Fruit fly (Drosophila melanogaster) whole organism, prepupa: Measurements from ENCODE around the gene bond.
A peak's percentile ranks its signal among the peaks of the same experiment; 100 is the strongest.

Experiments
- Blimp-1 ChIP-seq: fragments of 200-800 bp; sonication (Bioruptor generic); optimal IDR thresholded peaks from 3 replicates; lab custom pipeline; 2017; ENCODE audit warnings: missing biosample characterization, missing genetic modification characterization, mild to moderate bottlenecking, moderate library complexity, missing genetic modification reagents
- CG10631 ChIP-seq: fragments of 200-800 bp; sonication (Bioruptor generic); optimal IDR thresholded peaks from 2 replicates; lab custom pipeline; 2016; ENCODE audit warnings: missing biosample characterization, missing genetic modification characterization
- CG10669 ChIP-seq: fragments of 200-800 bp; sonication (Bioruptor generic); optimal IDR thresholded peaks from 3 replicates; lab custom pipeline; 2018; ENCODE audit warnings: missing biosample characterization, mild to moderate bottlenecking, missing genetic modification characterization, moderate library complexity
- CG11294 ChIP-seq: fragments of 200-800 bp; sonication (Bioruptor generic); IDR thresholded peaks from 2 replicates; pipeline ENCODE4 v1.3.6; 2022; ENCODE audit warnings: missing biosample characterization, missing genetic modification characterization
- CG11902 ChIP-seq: fragments of 200-800 bp; sonication (Bioruptor generic); optimal IDR thresholded peaks from 3 replicates; lab custom pipeline; 2016; ENCODE audit warnings: missing biosample characterization, missing genetic modification characterization
- CG16779 ChIP-seq: fragments of 200-800 bp; sonication (Bioruptor generic); optimal IDR thresholded peaks from 3 replicates; lab custom pipeline; 2017; ENCODE audit warnings: missing biosample characterization, mild to moderate bottlenecking, missing genetic modification characterization
- CG3032 ChIP-seq: fragments of 200-800 bp; optimal IDR thresholded peaks from 2 replicates; lab custom pipeline; 2019; ENCODE audit warnings: missing biosample characterization, mild to moderate bottlenecking, missing genetic modification characterization, moderate library complexity
- CG32006 ChIP-seq: fragments of 200-800 bp; sonication (Bioruptor generic); optimal IDR thresholded peaks from 3 replicates; lab custom pipeline; 2017; ENCODE audit warnings: missing biosample characterization, mild to moderate bottlenecking, missing genetic modification characterization
- CG34406 ChIP-seq: fragments of 200-800 bp; sonication (Bioruptor generic); optimal IDR thresholded peaks from 3 replicates; lab custom pipeline; 2016; ENCODE audit warnings: missing biosample characterization, missing genetic modification characterization
- CG3919 ChIP-seq: fragments of 200-800 bp; sonication (Bioruptor generic); optimal IDR thresholded peaks from 3 replicates; lab custom pipeline; 2016; ENCODE audit warnings: missing biosample characterization, missing genetic modification characterization
- CG4318 ChIP-seq: fragments of 200-800 bp; sonication (Bioruptor generic); optimal IDR thresholded peaks from 3 replicates; lab custom pipeline; 2017; ENCODE audit warnings: missing biosample characterization, mild to moderate bottlenecking, missing genetic modification characterization
- CG6163 ChIP-seq: fragments of 200-800 bp; sonication (Bioruptor generic); IDR thresholded peaks from 3 replicates; pipeline ENCODE4 v1.3.6; 2022; ENCODE audit warnings: missing biosample characterization, missing genetic modification characterization
- CG6276 ChIP-seq: fragments of 200-800 bp; sonication (Bioruptor generic); optimal IDR thresholded peaks from 2 replicates; lab custom pipeline; 2017; ENCODE audit warnings: missing biosample characterization, mild to moderate bottlenecking, missing genetic modification characterization
- CG6792 ChIP-seq: fragments of 200-800 bp; sonication (Bioruptor generic); optimal IDR thresholded peaks from 3 replicates; lab custom pipeline; 2016; ENCODE audit warnings: missing biosample characterization, missing genetic modification characterization
- CG6854 ChIP-seq: fragments of 200-800 bp; sonication (Bioruptor generic); optimal IDR thresholded peaks from 2 replicates; lab custom pipeline; 2017; ENCODE audit warnings: missing biosample characterization, mild to moderate bottlenecking, missing genetic modification characterization
- CG8119 ChIP-seq: fragments of 200-800 bp; sonication (Bioruptor generic); IDR thresholded peaks from 3 replicates; pipeline ENCODE4 v1.3.6; 2022; ENCODE audit warnings: missing biosample characterization, missing genetic modification characterization
- CG8632 ChIP-seq: fragments of 200-800 bp; sonication (Bioruptor generic); optimal IDR thresholded peaks from 3 replicates; lab custom pipeline; 2016; ENCODE audit warnings: missing biosample characterization, missing genetic modification characterization
- CG9139 ChIP-seq: fragments of 200-800 bp; sonication (Bioruptor generic); optimal IDR thresholded peaks from 3 replicates; lab custom pipeline; 2017; ENCODE audit warnings: missing biosample characterization, mild to moderate bottlenecking, missing genetic modification characterization
- Eip75B ChIP-seq: fragments of 200-800 bp; sonication (Bioruptor generic); optimal IDR thresholded peaks from 3 replicates; lab custom pipeline; 2016; ENCODE audit warnings: missing biosample characterization, missing genetic modification characterization
- Eip78C ChIP-seq: fragments of 200-800 bp; sonication (Bioruptor generic); peaks from one replicate; lab custom pipeline; 2016; ENCODE audit warnings: missing biosample characterization, missing genetic modification characterization
- Eip93F ChIP-seq: fragments of 200-800 bp; sonication (Bioruptor generic); optimal IDR thresholded peaks from 2 replicates; lab custom pipeline; 2016; ENCODE audit warnings: missing biosample characterization, mild to moderate bottlenecking, missing genetic modification characterization
- Ets21C ChIP-seq: fragments of 200-800 bp; sonication (Bioruptor generic); optimal IDR thresholded peaks from 3 replicates; lab custom pipeline; 2016; ENCODE audit warnings: missing biosample characterization, missing genetic modification characterization
- Ets96B ChIP-seq: fragments of 200-800 bp; optimal IDR thresholded peaks from 2 replicates; lab custom pipeline; 2019; ENCODE audit warnings: missing biosample characterization, mild to moderate bottlenecking, missing genetic modification characterization, moderate library complexity
- Gug ChIP-seq: fragments of 200-800 bp; sonication (Bioruptor generic); IDR thresholded peaks from 2 replicates; pipeline ENCODE4 v1.3.6; 2022; ENCODE audit warnings: missing biosample characterization, missing genetic modification characterization
- Hr38 ChIP-seq: sonication (Bioruptor generic); optimal IDR thresholded peaks from 2 replicates; lab custom pipeline; 2016; ENCODE audit warnings: missing biosample characterization, missing genetic modification characterization
- Hr39 ChIP-seq: fragments of 200-800 bp; sonication (Bioruptor generic); optimal IDR thresholded peaks from 2 replicates; lab custom pipeline; 2016; ENCODE audit warnings: missing biosample characterization, missing genetic modification characterization
- Hr4 ChIP-seq: fragments of 200-800 bp; sonication (Bioruptor generic); optimal IDR thresholded peaks from 3 replicates; lab custom pipeline; 2016; ENCODE audit warnings: missing biosample characterization, missing genetic modification characterization
- Lpt ChIP-seq: fragments of 200-800 bp; sonication (Bioruptor generic); optimal IDR thresholded peaks from 3 replicates; lab custom pipeline; 2016; ENCODE audit warnings: missing biosample characterization, missing genetic modification characterization
- Met ChIP-seq: fragments of 200-800 bp; sonication (Bioruptor generic); optimal IDR thresholded peaks from 3 replicates; lab custom pipeline; 2016; ENCODE audit warnings: missing biosample characterization, missing genetic modification characterization
- Smox ChIP-seq: fragments of 200-800 bp; sonication (Bioruptor generic); optimal IDR thresholded peaks from 3 replicates; lab custom pipeline; 2016; ENCODE audit warnings: missing biosample characterization, missing genetic modification characterization
- Sox102F ChIP-seq: fragments of 200-800 bp; sonication (Bioruptor generic); optimal IDR thresholded peaks from 2 replicates; lab custom pipeline; 2016; ENCODE audit warnings: missing biosample characterization, mild to moderate bottlenecking, missing genetic modification characterization
- Sox14 ChIP-seq: fragments of 200-800 bp; sonication (Bioruptor generic); optimal IDR thresholded peaks from 3 replicates; lab custom pipeline; 2016; ENCODE audit warnings: missing biosample characterization, missing genetic modification characterization
- Sox15 ChIP-seq: fragments of 200-800 bp; sonication (Bioruptor generic); optimal IDR thresholded peaks from 3 replicates; lab custom pipeline; 2016; ENCODE audit warnings: missing biosample characterization, missing genetic modification characterization
- achi ChIP-seq: fragments of 200-800 bp; sonication (Bioruptor generic); optimal IDR thresholded peaks from 3 replicates; lab custom pipeline; 2016; ENCODE audit warnings: missing biosample characterization, missing genetic modification characterization
- dac ChIP-seq: fragments of 200-800 bp; sonication (Bioruptor generic); optimal IDR thresholded peaks from 2 replicates; lab custom pipeline; 2017; ENCODE audit warnings: missing biosample characterization, mild to moderate bottlenecking, missing genetic modification characterization
- eg ChIP-seq: fragments of 200-800 bp; sonication (Bioruptor generic); IDR thresholded peaks from 3 replicates; pipeline ENCODE4 v1.3.6; 2022; ENCODE audit warnings: missing biosample characterization, missing genetic modification characterization
- esn ChIP-seq: fragments of 200-800 bp; sonication (Bioruptor generic); optimal IDR thresholded peaks from 2 replicates; lab custom pipeline; 2016; ENCODE audit warnings: missing biosample characterization, mild to moderate bottlenecking, missing genetic modification characterization, moderate library complexity
- fd59A ChIP-seq: fragments of 200-800 bp; sonication (Bioruptor generic); optimal IDR thresholded peaks from 2 replicates; lab custom pipeline; 2017; ENCODE audit warnings: missing biosample characterization, mild to moderate bottlenecking, missing genetic modification characterization, missing genetic modification reagents
- fd85E ChIP-seq: fragments of 200-800 bp; sonication (Bioruptor generic); optimal IDR thresholded peaks from 3 replicates; lab custom pipeline; 2016; ENCODE audit warnings: missing biosample characterization, missing genetic modification characterization
- lz ChIP-seq: fragments of 200-800 bp; sonication (Bioruptor generic); optimal IDR thresholded peaks from 3 replicates; lab custom pipeline; 2016; ENCODE audit warnings: missing biosample characterization, missing genetic modification characterization
- net ChIP-seq: fragments of 200-800 bp; sonication (Bioruptor generic); optimal IDR thresholded peaks from 3 replicates; lab custom pipeline; 2016; ENCODE audit warnings: missing biosample characterization, missing genetic modification characterization
- pdm3 ChIP-seq: fragments of 200-800 bp; sonication (Bioruptor generic); optimal IDR thresholded peaks from 3 replicates; lab custom pipeline; 2016; ENCODE audit warnings: missing biosample characterization, missing genetic modification characterization
- salr ChIP-seq, 2 experiments: fragments of 200-800 bp; sonication (Bioruptor generic); optimal IDR thresholded peaks; 3 replicates each; lab custom pipeline; 2016 to 2018; ENCODE audit warnings: missing biosample characterization in 2 of 2, missing genetic modification characterization in 2 of 2, mild to moderate bottlenecking in 1 of 2
- spab ChIP-seq: fragments of 200-800 bp; sonication (Bioruptor generic); optimal IDR thresholded peaks from 2 replicates; lab custom pipeline; 2017; ENCODE audit warnings: missing biosample characterization, mild to moderate bottlenecking, missing genetic modification characterization, missing genetic modification reagents
- ss ChIP-seq, 2 experiments: fragments of 200-800 bp; sonication (Bioruptor generic); optimal IDR thresholded peaks; 2 replicates in 1 of 2; 3 replicates in 1 of 2; lab custom pipeline; 2017 to 2018; ENCODE audit warnings: mild to moderate bottlenecking in 2 of 2, missing biosample characterization in 2 of 2, missing genetic modification characterization in 2 of 2, moderate library complexity in 1 of 2
- svp ChIP-seq: fragments of 200-800 bp; sonication (Bioruptor generic); peaks from one replicate; lab custom pipeline; 2016; ENCODE audit warnings: missing biosample characterization, missing genetic modification characterization
- topi ChIP-seq: fragments of 200-800 bp; sonication (Bioruptor generic); optimal IDR thresholded peaks from 3 replicates; lab custom pipeline; 2016; ENCODE audit warnings: missing biosample characterization, missing genetic modification characterization

The bond gene

DNA sequence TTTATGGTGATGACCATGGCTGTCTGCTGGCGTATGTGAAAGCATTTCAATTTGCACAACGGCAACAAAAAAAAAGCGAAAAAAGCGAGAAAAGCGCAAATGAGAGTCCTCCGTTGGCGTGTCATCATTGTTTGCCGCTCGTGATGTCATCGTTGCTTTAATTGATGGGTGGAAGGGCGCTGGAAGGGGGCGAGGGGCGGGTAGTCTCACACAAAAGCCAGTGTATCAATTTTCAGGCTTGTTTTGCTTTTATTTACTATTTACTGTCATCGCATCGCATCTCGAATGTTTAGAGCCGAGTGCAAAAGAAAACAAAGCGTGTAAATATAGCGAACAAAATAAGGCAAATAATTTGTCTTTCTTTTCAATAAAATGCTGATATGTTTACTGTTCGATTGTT lies 38.8 kb downstream of the bond start (continued):
- TF ChIP-seq Hr39 (GFP tag; lab: Kevin White, UChicago) (no peak), CG6792 (GFP tag; lab: Kevin White, UChicago) (no peak), CG6854 (GFP tag; lab: Kevin White, UChicago) (no peak), Blimp-1 (no peak), Sox102F (no peak), pdm3 (GFP tag; lab: Kevin White, UChicago) (no peak), CG6276 (GFP tag; lab: Kevin White, UChicago) (peak; percentile 47), topi (no peak), Eip75B (GFP tag; lab: Kevin White, UChicago) (no peak), Sox15 (GFP tag; lab: Kevin White, UChicago) (no peak), CG16779 (tag; lab: Kevin White, UChicago) (no peak), CG8119 (GFP tag; lab: Robert Waterston, UW) (peak; percentile 28; the same call in 1 of the 3 replicates), CG9139 (GFP tag; lab: Kevin White, UChicago) (peak; percentile 53), ss (GFP tag; optimal IDR thresholded peaks at IDR 0.05; lab: Kevin White, UChicago) (peak; percentile 65 to 71), svp (no peak), Gug (GFP tag; lab: Robert Waterston, UW) (no peak), Lpt (GFP tag; lab: Kevin White, UChicago) (no peak)
- TF ChIP-seq, all 60 proteins: peak for 19

DNA sequence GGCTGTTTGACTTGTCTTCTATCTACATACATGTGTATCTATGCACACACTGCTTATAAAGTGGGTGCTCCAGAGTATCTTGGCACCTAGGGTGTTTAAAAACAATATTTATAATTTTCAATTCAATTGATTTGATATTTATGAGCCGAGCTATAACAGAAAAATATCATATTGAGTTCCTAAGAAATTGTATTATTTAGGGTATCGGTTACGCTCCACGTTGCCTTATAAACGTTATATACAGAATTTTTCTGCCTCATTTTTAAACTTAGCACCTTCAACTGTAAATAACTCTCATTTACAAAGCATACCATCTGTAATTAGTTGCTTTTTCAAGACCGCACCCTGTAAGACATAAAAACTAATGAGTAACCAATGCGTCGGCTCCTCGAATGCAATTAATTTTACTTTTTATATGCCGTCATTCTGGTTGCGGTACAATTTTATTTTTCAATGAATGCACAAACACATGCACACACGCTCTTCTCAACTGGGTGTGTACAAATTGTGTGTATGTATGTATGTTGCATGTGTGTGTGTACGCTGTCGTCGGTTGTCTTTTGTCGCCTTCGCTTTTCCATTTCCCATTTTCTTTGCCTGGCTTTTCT lies 40.3 kb downstream of the bond start:
- TF ChIP-seq svp, result peak; percentile 62
- peak; percentile 40 for TF ChIP-seq fd59A (GFP tag; lab: Kevin White, UChicago)
- peak; percentile 85 for TF ChIP-seq Hr4 (GFP tag; lab: Kevin White, UChicago)
- peak; percentile 77 for TF ChIP-seq CG6276 (GFP tag; lab: Kevin White, UChicago)
- peak; percentile 23 for TF ChIP-seq Smox (GFP tag; lab: Kevin White, UChicago)
- TF ChIP-seq CG3919 (GFP tag; lab: Kevin White, UChicago), result peak; percentile 55
- peak; percentile 65 for TF ChIP-seq Lpt (GFP tag; lab: Kevin White, UChicago)
- TF ChIP-seq dac (GFP tag; lab: Kevin White, UChicago), result peak; percentile 68
- TF ChIP-seq CG32006 (GFP tag; lab: Kevin White, UChicago), result peak; percentile 92
- peak; percentile 71; the same call in 2 of the 3 replicates for TF ChIP-seq CG8119 (GFP tag; lab: Robert Waterston, UW)
- peak; percentile 13 for TF ChIP-seq CG34406 (GFP tag; lab: Kevin White, UChicago)
- TF ChIP-seq CG10631 (GFP tag; lab: Kevin White, UChicago), result peak; percentile 67
- TF ChIP-seq Ets96B, result peak; percentile 37
- peak; percentile 80 for TF ChIP-seq CG4318 (GFP tag; lab: Kevin White, UChicago)
- peak; percentile 10 for TF ChIP-seq Ets21C
- peak; percentile 11 for TF ChIP-seq spab
- peak; percentile 64 for TF ChIP-seq achi (GFP tag; lab: Kevin White, UChicago)
- TF ChIP-seq Met (GFP tag; lab: Kevin White, UChicago), result peak; percentile 50
- peak; percentile 76 for TF ChIP-seq net
- TF ChIP-seq salr (GFP tag; optimal IDR thresholded peaks at IDR 0.05; lab: Kevin White, UChicago), result peak in 1 of 2 experiments; percentile 65
- TF ChIP-seq fd85E, result no peak
- TF ChIP-seq topi, result peak; percentile 16
- peak; percentile 39; the same call in 2 of the 3 replicates for TF ChIP-seq CG6163 (GFP tag; lab: Robert Waterston, UW)
- TF ChIP-seq lz (GFP tag; lab: Kevin White, UChicago), result peak; percentile 64
- peak; percentile 70 for TF ChIP-seq Sox14 (GFP tag; lab: Kevin White, UChicago)
- no peak for TF ChIP-seq CG9139 (GFP tag; lab: Kevin White, UChicago)
- TF ChIP-seq CG8632 (GFP tag; lab: Kevin White, UChicago), result peak; percentile 45
- peak; percentile 22 for TF ChIP-seq Sox102F
- TF ChIP-seq Eip93F (GFP tag; lab: Kevin White, UChicago), result no peak
- no peak; the same call in 1 of the 2 replicates for TF ChIP-seq CG11294
- peak; percentile 21 for TF ChIP-seq CG3032 (tag; lab: Kevin White, UChicago)
- TF ChIP-seq Eip78C, result peak; percentile 79
- no peak for TF ChIP-seq CG11902 (GFP tag; lab: Kevin White, UChicago)
- peak; percentile 64; the same call in 1 of the 3 replicates for TF ChIP-seq eg (GFP tag; lab: Robert Waterston, UW)
- no peak for TF ChIP-seq CG6854 (GFP tag; lab: Kevin White, UChicago)
- TF ChIP-seq Hr39 (GFP tag; lab: Kevin White, UChicago), result peak; percentile 48
- TF ChIP-seq CG10669 (GFP tag; lab: Kevin White, UChicago), result no peak
- TF ChIP-seq CG16779 (tag; lab: Kevin White, UChicago), result peak; percentile 38
- TF ChIP-seq esn (GFP tag; lab: Kevin White, UChicago), result peak; percentile 64
- TF ChIP-seq Hr38 (GFP tag; lab: Kevin White, UChicago), result no peak
- peak; percentile 62 for TF ChIP-seq Eip75B (GFP tag; lab: Kevin White, UChicago)
